Worm (Caenorhabditis elegans) whole organism, L1 larva: ENCODE measurements around the gene nas-24.

Experiments used
- C04F5.9 ChIP-seq: sonication (generic microtip); optimal IDR thresholded peaks from 2 replicates; lab custom pipeline; 2016; ENCODE audit warnings: missing genetic modification characterization, missing compliant biosample characterization

The nas-24 gene

ce11 chrV:13818824-13819408 lies 49.7 kb downstream of the nas-24 start, which contains the start of gene sel-10 (continued):
- TF ChIP-seq C04F5.9, result no peak
